Worm (Caenorhabditis elegans) whole organism, L4/young adult: ENCODE data around the gene ZK792.7.

Experiments
- W03F9.2 ChIP-seq: fragments of 150-350 bp; optimal IDR thresholded peaks from 2 replicates; lab custom pipeline; 2014; ENCODE audit warnings: missing biosample characterization, missing genetic modification characterization
- dao-5 ChIP-seq: sonication (generic microtip); optimal IDR thresholded peaks from 2 replicates; lab custom pipeline; 2016; ENCODE audit warnings: missing genotype, missing genetic modification characterization, moderate library complexity, missing compliant biosample characterization
- him-1 ChIP-seq: sonication (generic microtip); optimal IDR thresholded peaks from 2 replicates; lab custom pipeline; 2016; ENCODE audit warnings: missing genotype, missing genetic modification reagents, missing genetic modification characterization, missing compliant biosample characterization

- no peak for TF ChIP-seq W03F9.2
- no peak for TF ChIP-seq him-1 (tag; lab: Kevin White, UChicago)
- no peak for TF ChIP-seq dao-5 (tag; lab: Kevin White, UChicago)
Measured at ce11 chrIV:11717094-11717876, 23.0 kb downstream of the ZK792.7 start.
